Worm (Caenorhabditis elegans) whole organism, L3 larva: Measurements from ENCODE around the gene dhrr-1.

Experiments used
- R02D3.7 ChIP-seq: fragments of 150-350 bp; optimal IDR thresholded peaks from 2 replicates; lab custom pipeline; 2014; ENCODE audit warnings: missing biosample characterization, missing genetic modification characterization
- ZK546.5 ChIP-seq: sonication (generic microtip); optimal IDR thresholded peaks from 2 replicates; lab custom pipeline; 2017; ENCODE audit warnings: missing biosample characterization, missing genetic modification characterization
- ama-1 ChIP-seq: fragments of 150-350 bp; optimal IDR thresholded peaks from 2 replicates; lab custom pipeline; 2018
- ceh-16 ChIP-seq: sonication (generic microtip); optimal IDR thresholded peaks from 2 replicates; lab custom pipeline; 2017; ENCODE audit warnings: missing biosample characterization, missing genetic modification characterization
- ceh-28 ChIP-seq: fragments of 150-350 bp; optimal IDR thresholded peaks from 2 replicates; lab custom pipeline; 2014; ENCODE audit warnings: missing biosample characterization, missing genetic modification reagents, missing genetic modification characterization
- ceh-9 ChIP-seq: sonication (generic microtip); optimal IDR thresholded peaks from 2 replicates; lab custom pipeline; 2018; ENCODE audit warnings: missing biosample characterization, missing genetic modification characterization
- daf-12 ChIP-seq: fragments of 150-350 bp; optimal IDR thresholded peaks from 2 replicates; lab custom pipeline; 2014; ENCODE audit warnings: missing biosample characterization, missing genetic modification reagents, missing genetic modification characterization
- egl-27 ChIP-seq: sonication (generic microtip); optimal IDR thresholded peaks from 4 replicates; lab custom pipeline; 2017; ENCODE audit warnings: missing biosample characterization, missing genetic modification reagents, missing genetic modification characterization
- egl-5 ChIP-seq: fragments of 150-350 bp; optimal IDR thresholded peaks from 2 replicates; lab custom pipeline; 2017; ENCODE audit warnings: missing biosample characterization, missing genetic modification reagents, missing genetic modification characterization, inconsistent platforms
- elt-1 ChIP-seq: fragments of 150-350 bp; optimal IDR thresholded peaks from 2 replicates; lab custom pipeline; 2014; ENCODE audit warnings: missing biosample characterization, missing genetic modification characterization
- elt-2 ChIP-seq: sonication (generic microtip); optimal IDR thresholded peaks from 2 replicates; lab custom pipeline; 2016; ENCODE audit warnings: missing genetic modification reagents, mild to moderate bottlenecking, missing genetic modification characterization, missing compliant biosample characterization
- elt-3 ChIP-seq, 3 experiments: fragments of 150-350 bp in 1 of 3; sonication (generic microtip) in 2 of 3; optimal IDR thresholded peaks; 2 replicates in 2 of 3; 4 replicates in 1 of 3; lab custom pipeline; 2014 to 2017; ENCODE audit warnings: missing biosample characterization in 3 of 3, missing genetic modification characterization in 3 of 3
- fkh-10 ChIP-seq: sonication (generic microtip); optimal IDR thresholded peaks from 2 replicates; lab custom pipeline; 2017; ENCODE audit warnings: missing biosample characterization, missing genetic modification reagents, missing genetic modification characterization
- fkh-2 ChIP-seq: fragments of 150-350 bp; optimal IDR thresholded peaks from 2 replicates; lab custom pipeline; 2014; ENCODE audit warnings: missing biosample characterization, missing genetic modification reagents, missing genetic modification characterization
- fos-1 ChIP-seq: fragments of 150-350 bp; optimal IDR thresholded peaks from 2 replicates; lab custom pipeline; 2014; ENCODE audit warnings: missing biosample characterization, missing genetic modification characterization
- hmg-11 ChIP-seq: sonication (generic microtip); optimal IDR thresholded peaks from 2 replicates; lab custom pipeline; 2016; ENCODE audit warnings: missing genetic modification characterization, missing compliant biosample characterization
- jun-1 ChIP-seq: fragments of 150-350 bp; optimal IDR thresholded peaks from 2 replicates; lab custom pipeline; 2014; ENCODE audit warnings: missing biosample characterization, missing genetic modification reagents, missing genetic modification characterization
- lin-15B ChIP-seq: fragments of 150-350 bp; optimal IDR thresholded peaks from 2 replicates; lab custom pipeline; 2014; ENCODE audit warnings: missing biosample characterization, missing genetic modification characterization
- lin-39 ChIP-seq: fragments of 150-350 bp; optimal IDR thresholded peaks from 2 replicates; lab custom pipeline; 2018; ENCODE audit warnings: missing biosample characterization, missing genetic modification reagents, missing genetic modification characterization
- lsy-12 ChIP-seq: sonication (generic microtip); optimal IDR thresholded peaks from 2 replicates; lab custom pipeline; 2016; ENCODE audit warnings: mild to moderate bottlenecking, missing genetic modification characterization, missing compliant biosample characterization
- mdl-1 ChIP-seq: fragments of 150-350 bp; optimal IDR thresholded peaks from 2 replicates; lab custom pipeline; 2014; ENCODE audit warnings: missing biosample characterization, missing genetic modification characterization
- mml-1 ChIP-seq: fragments of 150-350 bp; sonication (generic microtip); optimal IDR thresholded peaks from 3 replicates; lab custom pipeline; 2014; ENCODE audit warnings: missing biosample characterization, missing genetic modification characterization
- nfya-1 ChIP-seq: sonication (generic microtip); optimal IDR thresholded peaks from 2 replicates; lab custom pipeline; 2017; ENCODE audit warnings: missing genetic modification characterization, mild to moderate bottlenecking, missing compliant biosample characterization, antibody characterized with exemption, moderate library complexity; ENCODE audit not compliant: insufficient read depth
- nhr-11 ChIP-seq: fragments of 150-350 bp; optimal IDR thresholded peaks from 2 replicates; lab custom pipeline; 2014; ENCODE audit warnings: missing biosample characterization, missing genetic modification characterization
- nhr-12 ChIP-seq: fragments of 150-350 bp; optimal IDR thresholded peaks from 2 replicates; lab custom pipeline; 2014; ENCODE audit warnings: missing biosample characterization, missing genetic modification characterization
- nhr-23 ChIP-seq: fragments of 150-350 bp; optimal IDR thresholded peaks from 2 replicates; lab custom pipeline; 2014; ENCODE audit warnings: missing biosample characterization, missing genetic modification reagents, missing genetic modification characterization
- nhr-237 ChIP-seq: fragments of 150-350 bp; optimal IDR thresholded peaks from 2 replicates; lab custom pipeline; 2014; ENCODE audit warnings: missing biosample characterization, missing genetic modification characterization
- nhr-25 ChIP-seq: sonication (generic microtip); optimal IDR thresholded peaks from 2 replicates; lab custom pipeline; 2017; ENCODE audit warnings: missing biosample characterization, missing genetic modification characterization
- nhr-28 ChIP-seq: fragments of 150-350 bp; optimal IDR thresholded peaks from 2 replicates; lab custom pipeline; 2014; ENCODE audit warnings: missing biosample characterization, missing genetic modification characterization
- nhr-67 ChIP-seq: fragments of 150-350 bp; optimal IDR thresholded peaks from 2 replicates; lab custom pipeline; 2014; ENCODE audit warnings: missing biosample characterization, missing genetic modification characterization
- nhr-76 ChIP-seq: fragments of 150-350 bp; sonication (generic microtip); optimal IDR thresholded peaks from 5 replicates; lab custom pipeline; 2014; ENCODE audit warnings: missing biosample characterization, missing genetic modification characterization
- nhr-77 ChIP-seq: fragments of 150-350 bp; optimal IDR thresholded peaks from 2 replicates; lab custom pipeline; 2014; ENCODE audit warnings: missing biosample characterization, missing genetic modification characterization
- pha-4 ChIP-seq: fragments of 150-350 bp; optimal IDR thresholded peaks from 2 replicates; lab custom pipeline; 2014; ENCODE audit warnings: missing biosample characterization, missing genetic modification reagents, missing genetic modification characterization
- pqm-1 ChIP-seq: fragments of 150-350 bp; optimal IDR thresholded peaks from 2 replicates; lab custom pipeline; 2017; ENCODE audit warnings: missing biosample characterization, missing genetic modification characterization, inconsistent platforms
- sea-2 ChIP-seq: fragments of 150-350 bp; sonication (generic microtip); optimal IDR thresholded peaks from 4 replicates; lab custom pipeline; 2014; ENCODE audit warnings: missing biosample characterization, missing genetic modification reagents, missing genetic modification characterization
- skn-1 ChIP-seq: fragments of 150-350 bp; optimal IDR thresholded peaks from 2 replicates; lab custom pipeline; 2014; ENCODE audit warnings: missing biosample characterization, missing genetic modification characterization
- snpc-4 ChIP-seq: fragments of 150-350 bp; optimal IDR thresholded peaks from 2 replicates; lab custom pipeline; 2014; ENCODE audit warnings: missing biosample characterization, missing genetic modification characterization
- tbx-2 ChIP-seq: sonication (generic microtip); optimal IDR thresholded peaks from 2 replicates; lab custom pipeline; 2016; ENCODE audit warnings: mild to moderate bottlenecking, missing genetic modification characterization, missing compliant biosample characterization
- unc-62 ChIP-seq: fragments of 150-350 bp; sonication (generic microtip); optimal IDR thresholded peaks from 4 replicates; lab custom pipeline; 2014; ENCODE audit warnings: missing biosample characterization, missing genetic modification reagents, missing genetic modification characterization
- zag-1 ChIP-seq: fragments of 150-350 bp; optimal IDR thresholded peaks from 2 replicates; lab custom pipeline; 2014; ENCODE audit warnings: missing biosample characterization, missing genetic modification characterization
- ztf-11 ChIP-seq: fragments of 150-350 bp; optimal IDR thresholded peaks from 2 replicates; lab custom pipeline; 2014; ENCODE audit warnings: missing biosample characterization, missing genetic modification characterization

The dhrr-1 gene

DNA sequence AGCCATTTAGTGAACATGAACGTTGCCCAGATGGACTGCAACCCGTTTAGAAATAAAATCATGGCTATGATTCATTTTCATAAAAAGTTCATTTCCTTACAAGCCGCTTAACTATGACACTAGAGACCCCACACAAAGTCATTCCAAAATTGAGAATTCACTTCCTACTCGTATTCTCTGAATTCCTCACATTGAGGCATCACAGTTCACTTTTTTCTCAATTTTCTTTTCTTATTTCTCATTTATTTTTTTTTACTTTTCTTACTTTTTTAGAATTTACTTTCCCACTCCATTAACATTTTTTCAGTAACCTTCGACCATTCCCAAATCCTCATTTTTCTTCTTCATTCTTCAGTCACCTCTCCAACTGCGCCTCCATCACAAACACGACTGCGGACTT lies at the start of gene dhrr-1:
Gene dhrr-1, plus strand, starts transcription at position 301 of the 400 bp plus-strand sequence.
- TF ChIP-seq pha-4 (tag; lab: Kevin White, UChicago) (no peak), fkh-2 (tag; lab: Kevin White, UChicago) (no peak), fkh-10 (GFP tag; lab: Kevin White, UChicago) (no peak), jun-1 (tag; lab: Kevin White, UChicago) (no peak), elt-3 (tag; optimal IDR thresholded peaks at IDR 0.05; lab: Kevin White, UChicago) (no peak), nhr-67 (no peak), pqm-1 (tag; lab: Kevin White, UChicago) (no peak), nhr-76 (no peak), ztf-11 (tag; lab: Kevin White, UChicago) (no peak), nhr-12 (tag; lab: Kevin White, UChicago) (no peak), zag-1 (tag; lab: Kevin White, UChicago) (no peak), nfya-1 (tag; lab: Kevin White, UChicago) (no peak), snpc-4 (tag; lab: Kevin White, UChicago) (no peak), nhr-23 (tag; lab: Kevin White, UChicago) (no peak), ceh-16 (tag; lab: Kevin White, UChicago) (no peak), ZK546.5 (no peak)

DNA sequence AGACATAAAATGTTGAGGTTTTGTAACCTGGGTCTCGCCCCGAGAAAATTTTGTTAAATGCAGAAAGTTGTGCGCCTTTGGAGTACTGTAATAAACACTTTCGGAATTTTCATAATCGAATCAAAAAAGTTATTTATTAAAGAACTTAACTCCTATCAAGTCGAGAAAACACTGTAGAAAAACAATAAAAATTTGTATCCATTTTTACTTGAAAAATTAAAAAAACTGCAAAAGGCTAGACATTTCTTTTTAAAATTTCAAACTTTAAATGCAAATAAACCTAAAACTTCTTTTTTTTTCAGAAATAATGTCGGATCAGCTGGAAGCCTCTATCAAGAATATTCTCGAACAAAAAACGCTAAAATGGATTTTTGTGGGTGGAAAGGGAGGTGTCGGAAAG lies 49.7 kb upstream of the dhrr-1 start, which contains the start of gene asna-1:
Gene asna-1, plus strand, starts transcription at position 301 of the 400 bp plus-strand sequence.
- no peak for TF ChIP-seq lsy-12 (tag; lab: Kevin White, UChicago)
- no peak for TF ChIP-seq lin-39
- no peak for TF ChIP-seq nhr-12 (tag; lab: Kevin White, UChicago)
- no peak for TF ChIP-seq egl-5 (tag; lab: Kevin White, UChicago)
- TF ChIP-seq ceh-28, result no peak
- no peak for TF ChIP-seq ztf-11 (tag; lab: Kevin White, UChicago)
- TF ChIP-seq elt-2 (tag; lab: Kevin White, UChicago), result no peak
- TF ChIP-seq nhr-237 (tag; lab: Kevin White, UChicago), result no peak
- no peak for TF ChIP-seq nhr-23 (tag; lab: Kevin White, UChicago)
- TF ChIP-seq pqm-1 (tag; lab: Kevin White, UChicago), result no peak
- no peak for TF ChIP-seq elt-1 (tag; lab: Kevin White, UChicago)
- no peak for TF ChIP-seq daf-12 (tag; lab: Kevin White, UChicago)
- no peak for TF ChIP-seq fos-1 (tag; lab: Kevin White, UChicago)
- no peak for TF ChIP-seq unc-62 (GFP tag; lab: Kevin White, UChicago)
- no peak for TF ChIP-seq nhr-25
- no peak for TF ChIP-seq elt-3 (tag; optimal IDR thresholded peaks at IDR 0.05; lab: Kevin White, UChicago)
- TF ChIP-seq ceh-16 (tag; lab: Kevin White, UChicago), result no peak

- TF ChIP-seq lin-39, result no peak
- no peak for TF ChIP-seq ama-1 (lab: Kevin White, UChicago)
- TF ChIP-seq nhr-67, result no peak
- peak; percentile 87 for TF ChIP-seq lin-15B
- TF ChIP-seq hmg-11 (tag; lab: Kevin White, UChicago), result no peak
- TF ChIP-seq tbx-2 (tag; lab: Kevin White, UChicago), result no peak
- TF ChIP-seq nhr-28 (tag; lab: Kevin White, UChicago), result no peak
- TF ChIP-seq nfya-1 (tag; lab: Kevin White, UChicago), result peak; percentile 69
- TF ChIP-seq pha-4 (tag; lab: Kevin White, UChicago), result peak; percentile 20
- peak; percentile 11 for TF ChIP-seq nhr-23 (tag; lab: Kevin White, UChicago)
- TF ChIP-seq mml-1 (tag; lab: Kevin White, UChicago), result no peak
Observed at ce11 chrIII:8899767-8900166, 44.7 kb upstream of the dhrr-1 start.

ce11 chrIII:8903263-8903662 lies 41.2 kb upstream of the dhrr-1 start:
- TF ChIP-seq elt-2 (tag; lab: Kevin White, UChicago) (no peak), nhr-25 (no peak), ceh-28 (no peak)

ce11 chrIII:8904044-8904443 lies 40.4 kb upstream of the dhrr-1 start, which contains the start of gene lin-9:
lin-9 (minus strand) TSS chrIII:8904131.
- peak; percentile 86 for TF ChIP-seq R02D3.7
- peak; percentile 98 for TF ChIP-seq pha-4 (tag; lab: Kevin White, UChicago)
- TF ChIP-seq unc-62 (GFP tag; lab: Kevin White, UChicago), result peak; percentile 44
- TF ChIP-seq nhr-11 (tag; lab: Kevin White, UChicago), result peak; percentile 32
- peak; percentile 68 for TF ChIP-seq sea-2
- peak; percentile 100 for TF ChIP-seq nfya-1 (tag; lab: Kevin White, UChicago)
- TF ChIP-seq ceh-16 (tag; lab: Kevin White, UChicago), result no peak
- peak; percentile 83 for TF ChIP-seq ama-1 (lab: Kevin White, UChicago)
- TF ChIP-seq ceh-28, result peak; percentile 91
- TF ChIP-seq nhr-28 (tag; lab: Kevin White, UChicago), result no peak
- TF ChIP-seq fkh-2 (tag; lab: Kevin White, UChicago), result peak; percentile 91
- TF ChIP-seq elt-3 (tag; optimal IDR thresholded peaks at IDR 0.05; lab: Kevin White, UChicago), result no peak
- TF ChIP-seq nhr-237 (tag; lab: Kevin White, UChicago), result no peak
- TF ChIP-seq zag-1 (tag; lab: Kevin White, UChicago), result no peak
- TF ChIP-seq daf-12 (tag; lab: Kevin White, UChicago), result no peak
- peak; percentile 32 for TF ChIP-seq nhr-77
- peak; percentile 72 for TF ChIP-seq skn-1
- TF ChIP-seq fkh-10 (GFP tag; lab: Kevin White, UChicago), result peak; percentile 85
- TF ChIP-seq ztf-11 (tag; lab: Kevin White, UChicago), result no peak
- TF ChIP-seq nhr-23 (tag; lab: Kevin White, UChicago), result peak; percentile 97
- no peak for TF ChIP-seq egl-27 (tag; lab: Kevin White, UChicago)
- peak; percentile 59 for TF ChIP-seq mdl-1 (tag; lab: Kevin White, UChicago)
- peak; percentile 98 for TF ChIP-seq lsy-12 (tag; lab: Kevin White, UChicago)
- TF ChIP-seq lin-15B, result peak; percentile 99
- TF ChIP-seq ceh-9, result no peak
- TF ChIP-seq mml-1 (tag; lab: Kevin White, UChicago), result no peak
- TF ChIP-seq tbx-2 (tag; lab: Kevin White, UChicago), result peak; percentile 94
- peak; percentile 85 for TF ChIP-seq snpc-4 (tag; lab: Kevin White, UChicago)
